Worm (Caenorhabditis elegans) whole organism, L3 larva: ENCODE data around the gene C53B7.6.

Experiments used
- R02D3.7 ChIP-seq: fragments of 150-350 bp; optimal IDR thresholded peaks from 2 replicates; lab custom pipeline; 2014; ENCODE audit warnings: missing biosample characterization, missing genetic modification characterization
- ZK546.5 ChIP-seq: sonication (generic microtip); optimal IDR thresholded peaks from 2 replicates; lab custom pipeline; 2017; ENCODE audit warnings: missing biosample characterization, missing genetic modification characterization
- aly-2 ChIP-seq: fragments of 150-350 bp; optimal IDR thresholded peaks from 2 replicates; lab custom pipeline; 2014; ENCODE audit warnings: missing biosample characterization, missing genetic modification characterization
- ama-1 ChIP-seq: fragments of 150-350 bp; optimal IDR thresholded peaks from 2 replicates; lab custom pipeline; 2018
- ceh-16 ChIP-seq: sonication (generic microtip); optimal IDR thresholded peaks from 2 replicates; lab custom pipeline; 2017; ENCODE audit warnings: missing biosample characterization, missing genetic modification characterization
- ceh-28 ChIP-seq: fragments of 150-350 bp; optimal IDR thresholded peaks from 2 replicates; lab custom pipeline; 2014; ENCODE audit warnings: missing biosample characterization, missing genetic modification reagents, missing genetic modification characterization
- ceh-82 ChIP-seq: fragments of 150-350 bp; optimal IDR thresholded peaks from 2 replicates; lab custom pipeline; 2014; ENCODE audit warnings: missing biosample characterization, missing genetic modification characterization
- ceh-9 ChIP-seq: sonication (generic microtip); optimal IDR thresholded peaks from 2 replicates; lab custom pipeline; 2018; ENCODE audit warnings: missing biosample characterization, missing genetic modification characterization
- daf-12 ChIP-seq: fragments of 150-350 bp; optimal IDR thresholded peaks from 2 replicates; lab custom pipeline; 2014; ENCODE audit warnings: missing biosample characterization, missing genetic modification reagents, missing genetic modification characterization
- egl-27 ChIP-seq: sonication (generic microtip); optimal IDR thresholded peaks from 4 replicates; lab custom pipeline; 2017; ENCODE audit warnings: missing biosample characterization, missing genetic modification reagents, missing genetic modification characterization
- egl-5 ChIP-seq: fragments of 150-350 bp; optimal IDR thresholded peaks from 2 replicates; lab custom pipeline; 2017; ENCODE audit warnings: missing biosample characterization, missing genetic modification reagents, missing genetic modification characterization, inconsistent platforms
- elt-1 ChIP-seq: fragments of 150-350 bp; optimal IDR thresholded peaks from 2 replicates; lab custom pipeline; 2014; ENCODE audit warnings: missing biosample characterization, missing genetic modification characterization
- elt-2 ChIP-seq: sonication (generic microtip); optimal IDR thresholded peaks from 2 replicates; lab custom pipeline; 2016; ENCODE audit warnings: missing genetic modification reagents, mild to moderate bottlenecking, missing genetic modification characterization, missing compliant biosample characterization
- elt-3 ChIP-seq, 3 experiments: fragments of 150-350 bp in 1 of 3; sonication (generic microtip) in 2 of 3; optimal IDR thresholded peaks; 2 replicates in 2 of 3; 4 replicates in 1 of 3; lab custom pipeline; 2014 to 2017; ENCODE audit warnings: missing biosample characterization in 3 of 3, missing genetic modification characterization in 3 of 3
- eor-1 ChIP-seq, 2 experiments: fragments of 150-350 bp; optimal IDR thresholded peaks; 2 replicates each; lab custom pipeline; 2014 to 2018; ENCODE audit warnings: missing biosample characterization in 2 of 2, missing genetic modification characterization in 2 of 2
- fkh-10 ChIP-seq: sonication (generic microtip); optimal IDR thresholded peaks from 2 replicates; lab custom pipeline; 2017; ENCODE audit warnings: missing biosample characterization, missing genetic modification reagents, missing genetic modification characterization
- fkh-2 ChIP-seq: fragments of 150-350 bp; optimal IDR thresholded peaks from 2 replicates; lab custom pipeline; 2014; ENCODE audit warnings: missing biosample characterization, missing genetic modification reagents, missing genetic modification characterization
- fos-1 ChIP-seq: fragments of 150-350 bp; optimal IDR thresholded peaks from 2 replicates; lab custom pipeline; 2014; ENCODE audit warnings: missing biosample characterization, missing genetic modification characterization
- hmg-11 ChIP-seq: sonication (generic microtip); optimal IDR thresholded peaks from 2 replicates; lab custom pipeline; 2016; ENCODE audit warnings: missing genetic modification characterization, missing compliant biosample characterization
- jun-1 ChIP-seq: fragments of 150-350 bp; optimal IDR thresholded peaks from 2 replicates; lab custom pipeline; 2014; ENCODE audit warnings: missing biosample characterization, missing genetic modification reagents, missing genetic modification characterization
- lin-15B ChIP-seq: fragments of 150-350 bp; optimal IDR thresholded peaks from 2 replicates; lab custom pipeline; 2014; ENCODE audit warnings: missing biosample characterization, missing genetic modification characterization
- lin-39 ChIP-seq: fragments of 150-350 bp; optimal IDR thresholded peaks from 2 replicates; lab custom pipeline; 2018; ENCODE audit warnings: missing biosample characterization, missing genetic modification reagents, missing genetic modification characterization
- lsy-12 ChIP-seq: sonication (generic microtip); optimal IDR thresholded peaks from 2 replicates; lab custom pipeline; 2016; ENCODE audit warnings: mild to moderate bottlenecking, missing genetic modification characterization, missing compliant biosample characterization
- mdl-1 ChIP-seq: fragments of 150-350 bp; optimal IDR thresholded peaks from 2 replicates; lab custom pipeline; 2014; ENCODE audit warnings: missing biosample characterization, missing genetic modification characterization
- mml-1 ChIP-seq: fragments of 150-350 bp; sonication (generic microtip); optimal IDR thresholded peaks from 3 replicates; lab custom pipeline; 2014; ENCODE audit warnings: missing biosample characterization, missing genetic modification characterization
- nfya-1 ChIP-seq: sonication (generic microtip); optimal IDR thresholded peaks from 2 replicates; lab custom pipeline; 2017; ENCODE audit warnings: missing genetic modification characterization, mild to moderate bottlenecking, missing compliant biosample characterization, antibody characterized with exemption, moderate library complexity; ENCODE audit not compliant: insufficient read depth
- nhr-11 ChIP-seq: fragments of 150-350 bp; optimal IDR thresholded peaks from 2 replicates; lab custom pipeline; 2014; ENCODE audit warnings: missing biosample characterization, missing genetic modification characterization
- nhr-12 ChIP-seq: fragments of 150-350 bp; optimal IDR thresholded peaks from 2 replicates; lab custom pipeline; 2014; ENCODE audit warnings: missing biosample characterization, missing genetic modification characterization
- nhr-23 ChIP-seq: fragments of 150-350 bp; optimal IDR thresholded peaks from 2 replicates; lab custom pipeline; 2014; ENCODE audit warnings: missing biosample characterization, missing genetic modification reagents, missing genetic modification characterization
- nhr-237 ChIP-seq: fragments of 150-350 bp; optimal IDR thresholded peaks from 2 replicates; lab custom pipeline; 2014; ENCODE audit warnings: missing biosample characterization, missing genetic modification characterization
- nhr-25 ChIP-seq: sonication (generic microtip); optimal IDR thresholded peaks from 2 replicates; lab custom pipeline; 2017; ENCODE audit warnings: missing biosample characterization, missing genetic modification characterization
- nhr-28 ChIP-seq: fragments of 150-350 bp; optimal IDR thresholded peaks from 2 replicates; lab custom pipeline; 2014; ENCODE audit warnings: missing biosample characterization, missing genetic modification characterization
- nhr-43 ChIP-seq: sonication (generic microtip); optimal IDR thresholded peaks from 2 replicates; lab custom pipeline; 2016; ENCODE audit warnings: mild to moderate bottlenecking, missing genetic modification characterization, missing compliant biosample characterization; ENCODE audit not compliant: poor library complexity, severe bottlenecking
- nhr-67 ChIP-seq: fragments of 150-350 bp; optimal IDR thresholded peaks from 2 replicates; lab custom pipeline; 2014; ENCODE audit warnings: missing biosample characterization, missing genetic modification characterization
- nhr-76 ChIP-seq: fragments of 150-350 bp; sonication (generic microtip); optimal IDR thresholded peaks from 5 replicates; lab custom pipeline; 2014; ENCODE audit warnings: missing biosample characterization, missing genetic modification characterization
- nhr-77 ChIP-seq: fragments of 150-350 bp; optimal IDR thresholded peaks from 2 replicates; lab custom pipeline; 2014; ENCODE audit warnings: missing biosample characterization, missing genetic modification characterization
- pha-4 ChIP-seq: fragments of 150-350 bp; optimal IDR thresholded peaks from 2 replicates; lab custom pipeline; 2014; ENCODE audit warnings: missing biosample characterization, missing genetic modification reagents, missing genetic modification characterization
- pqm-1 ChIP-seq: fragments of 150-350 bp; optimal IDR thresholded peaks from 2 replicates; lab custom pipeline; 2017; ENCODE audit warnings: missing biosample characterization, missing genetic modification characterization, inconsistent platforms
- sea-2 ChIP-seq: fragments of 150-350 bp; sonication (generic microtip); optimal IDR thresholded peaks from 4 replicates; lab custom pipeline; 2014; ENCODE audit warnings: missing biosample characterization, missing genetic modification reagents, missing genetic modification characterization
- skn-1 ChIP-seq: fragments of 150-350 bp; optimal IDR thresholded peaks from 2 replicates; lab custom pipeline; 2014; ENCODE audit warnings: missing biosample characterization, missing genetic modification characterization
- snpc-4 ChIP-seq: fragments of 150-350 bp; optimal IDR thresholded peaks from 2 replicates; lab custom pipeline; 2014; ENCODE audit warnings: missing biosample characterization, missing genetic modification characterization
- tbx-2 ChIP-seq: sonication (generic microtip); optimal IDR thresholded peaks from 2 replicates; lab custom pipeline; 2016; ENCODE audit warnings: mild to moderate bottlenecking, missing genetic modification characterization, missing compliant biosample characterization
- unc-39 ChIP-seq: sonication (generic microtip); optimal IDR thresholded peaks from 4 replicates; lab custom pipeline; 2017; ENCODE audit warnings: missing biosample characterization, missing genetic modification characterization
- unc-62 ChIP-seq: fragments of 150-350 bp; sonication (generic microtip); optimal IDR thresholded peaks from 4 replicates; lab custom pipeline; 2014; ENCODE audit warnings: missing biosample characterization, missing genetic modification reagents, missing genetic modification characterization
- zag-1 ChIP-seq: fragments of 150-350 bp; optimal IDR thresholded peaks from 2 replicates; lab custom pipeline; 2014; ENCODE audit warnings: missing biosample characterization, missing genetic modification characterization
- ztf-11 ChIP-seq: fragments of 150-350 bp; optimal IDR thresholded peaks from 2 replicates; lab custom pipeline; 2014; ENCODE audit warnings: missing biosample characterization, missing genetic modification characterization
- ztf-4 ChIP-seq: fragments of 150-350 bp; optimal IDR thresholded peaks from 2 replicates; lab custom pipeline; 2014; ENCODE audit warnings: missing biosample characterization, missing genetic modification characterization

C53B7.6 gene

ce11 chrX:6875273-6875672 lies 6.7 kb upstream of the C53B7.6 start:
- no peak for TF ChIP-seq daf-12 (tag; lab: Kevin White, UChicago)
- TF ChIP-seq lin-39, result no peak
- no peak for TF ChIP-seq elt-2 (tag; lab: Kevin White, UChicago)

DNA sequence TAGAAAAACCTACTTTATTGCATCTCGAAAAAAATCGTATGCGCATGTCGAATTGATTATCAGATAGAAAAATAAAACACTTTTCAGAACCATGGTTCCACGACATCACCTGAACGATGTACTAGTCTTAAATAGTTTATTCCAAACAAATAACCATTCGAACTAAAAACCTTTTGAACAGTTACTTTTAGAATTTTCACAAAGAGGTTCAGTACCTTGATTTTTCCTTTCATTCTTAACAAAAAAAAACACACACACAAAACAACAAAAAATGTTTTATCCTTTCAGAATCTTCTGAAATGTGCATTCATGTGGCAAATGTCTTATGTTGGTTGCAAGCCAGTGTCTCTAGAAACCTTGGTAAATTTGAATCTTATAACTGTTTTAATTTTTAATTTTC lies 6.2 kb upstream of the C53B7.6 start, which contains the start of gene F41C6.4:
F41C6.4 (minus strand) TSS at position 101 of the 400 bp plus-strand sequence.
- TF ChIP-seq eor-1 (tag; optimal IDR thresholded peaks at IDR 0.05; lab: Kevin White, UChicago) (no peak), ztf-11 (tag; lab: Kevin White, UChicago) (no peak), lsy-12 (tag; lab: Kevin White, UChicago) (no peak), hmg-11 (tag; lab: Kevin White, UChicago) (no peak), ztf-4 (tag; lab: Kevin White, UChicago) (no peak), nhr-67 (tag; lab: Kevin White, UChicago) (no peak), unc-62 (no peak), elt-1 (tag; lab: Kevin White, UChicago) (no peak), jun-1 (no peak), nhr-11 (tag; lab: Kevin White, UChicago) (no peak), fkh-2 (no peak), tbx-2 (tag; lab: Kevin White, UChicago) (no peak), mml-1 (tag; lab: Kevin White, UChicago) (no peak), egl-5 (tag; lab: Kevin White, UChicago) (no peak)

DNA sequence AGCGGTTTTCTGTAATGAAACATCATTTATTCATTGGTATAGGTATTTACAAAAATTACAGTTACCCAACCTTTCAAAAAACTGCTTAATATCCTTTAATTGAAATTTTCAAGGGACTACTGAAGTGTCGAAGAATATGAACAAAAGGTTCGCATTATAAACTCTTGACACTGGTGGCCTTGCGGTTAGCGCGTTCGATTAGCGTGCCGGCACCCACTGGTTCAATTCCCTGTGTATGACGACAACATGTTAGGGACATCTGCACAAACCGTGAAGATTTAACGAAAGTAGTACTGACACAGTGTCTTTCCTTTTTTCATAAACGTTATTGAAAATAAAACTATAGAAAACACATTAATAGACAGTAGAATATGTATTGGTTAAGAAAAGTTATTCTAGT lies 862 bp downstream of the C53B7.6 start:
- TF ChIP-seq sea-2 (GFP tag; lab: Kevin White, UChicago), result no peak
- TF ChIP-seq zag-1 (tag; lab: Kevin White, UChicago), result no peak
- no peak for TF ChIP-seq nhr-237 (tag; lab: Kevin White, UChicago)
- TF ChIP-seq aly-2, result no peak
- no peak for TF ChIP-seq elt-1 (tag; lab: Kevin White, UChicago)
- no peak for TF ChIP-seq eor-1 (tag; optimal IDR thresholded peaks at IDR 0.05; lab: Kevin White, UChicago)
- no peak for TF ChIP-seq unc-62
- TF ChIP-seq jun-1, result no peak
- TF ChIP-seq pha-4 (tag; lab: Kevin White, UChicago), result no peak
- TF ChIP-seq lin-15B (tag; lab: Kevin White, UChicago), result no peak
- no peak for TF ChIP-seq elt-3 (tag; optimal IDR thresholded peaks at IDR 0.05; lab: Kevin White, UChicago)
- TF ChIP-seq nhr-25, result peak; percentile 59
- no peak for TF ChIP-seq skn-1 (tag; lab: Kevin White, UChicago)
- no peak for TF ChIP-seq ZK546.5 (tag; lab: Kevin White, UChicago)
- no peak for TF ChIP-seq daf-12 (tag; lab: Kevin White, UChicago)
- TF ChIP-seq ceh-9 (tag; lab: Kevin White, UChicago), result no peak
- TF ChIP-seq nhr-23 (tag; lab: Kevin White, UChicago), result peak; percentile 17
- no peak for TF ChIP-seq nhr-12 (tag; lab: Kevin White, UChicago)
- TF ChIP-seq ceh-16, result no peak
- no peak for TF ChIP-seq egl-27 (tag; lab: Kevin White, UChicago)
- no peak for TF ChIP-seq fos-1 (tag; lab: Kevin White, UChicago)
- TF ChIP-seq ztf-11 (tag; lab: Kevin White, UChicago), result no peak
- no peak for TF ChIP-seq ceh-28
- TF ChIP-seq egl-5 (tag; lab: Kevin White, UChicago), result no peak
- no peak for TF ChIP-seq nfya-1 (tag; lab: Kevin White, UChicago)
- TF ChIP-seq nhr-76, result no peak
- no peak for TF ChIP-seq ceh-82 (tag; lab: Kevin White, UChicago)
- TF ChIP-seq lsy-12 (tag; lab: Kevin White, UChicago), result peak; percentile 66
- TF ChIP-seq snpc-4 (tag; lab: Kevin White, UChicago), result no peak
- TF ChIP-seq elt-2 (tag; lab: Kevin White, UChicago), result peak; percentile 52
- TF ChIP-seq ama-1 (lab: Kevin White, UChicago), result no peak
- no peak for TF ChIP-seq nhr-77 (tag; lab: Kevin White, UChicago)
- no peak for TF ChIP-seq unc-39
- no peak for TF ChIP-seq fkh-10 (GFP tag; lab: Kevin White, UChicago)
- TF ChIP-seq nhr-28 (tag; lab: Kevin White, UChicago), result no peak
- TF ChIP-seq R02D3.7, result no peak
- peak; percentile 52 for TF ChIP-seq pqm-1 (tag; lab: Kevin White, UChicago)
- TF ChIP-seq lin-39, result peak; percentile 48
- TF ChIP-seq tbx-2 (tag; lab: Kevin White, UChicago), result peak; percentile 63
- TF ChIP-seq nhr-67 (tag; lab: Kevin White, UChicago), result no peak
- TF ChIP-seq fkh-2, result no peak
- peak; percentile 9 for TF ChIP-seq ztf-4 (tag; lab: Kevin White, UChicago)
- TF ChIP-seq hmg-11 (tag; lab: Kevin White, UChicago), result peak; percentile 58
- TF ChIP-seq nhr-11 (tag; lab: Kevin White, UChicago), result no peak
- TF ChIP-seq nhr-43 (tag; lab: Kevin White, UChicago), result peak; percentile 79
- TF ChIP-seq mdl-1 (tag; lab: Kevin White, UChicago), result no peak
- TF ChIP-seq mml-1 (tag; lab: Kevin White, UChicago), result no peak
- TF ChIP-seq, all 47 proteins: peak for 10
